Fruit fly (Drosophila melanogaster) whole organism, embryonic: ENCODE results near the gene CG34176.
A peak's percentile ranks its signal among the peaks of the same experiment; 100 is the strongest.

Experiments
- Asciz ChIP-seq: fragments of 200-800 bp; sonication (Bioruptor generic); optimal IDR thresholded peaks from 2 replicates; lab custom pipeline; 2017; ENCODE audit warnings: missing biosample characterization, mild to moderate bottlenecking, missing genetic modification characterization, missing genetic modification reagents
- Bdp1 ChIP-seq: fragments of 200-800 bp; sonication (Bioruptor generic); optimal IDR thresholded peaks from 3 replicates; lab custom pipeline; 2016; ENCODE audit warnings: missing biosample characterization, missing genetic modification characterization
- CG11504 ChIP-seq: fragments of 200-800 bp; sonication (Bioruptor generic); optimal IDR thresholded peaks from 3 replicates; lab custom pipeline; 2019; ENCODE audit warnings: missing biosample characterization, mild to moderate bottlenecking, missing genetic modification characterization, moderate library complexity
- CG12744 ChIP-seq: fragments of 200-800 bp; sonication (Bioruptor generic); optimal IDR thresholded peaks from 2 replicates; lab custom pipeline; 2016; ENCODE audit warnings: missing biosample characterization, missing genetic modification characterization
- CG13123 ChIP-seq: fragments of 200-800 bp; sonication (Bioruptor generic); optimal IDR thresholded peaks from 2 replicates; lab custom pipeline; 2016; ENCODE audit warnings: missing biosample characterization, missing genetic modification characterization
- CG13424 ChIP-seq: fragments of 200-800 bp; sonication (Bioruptor generic); optimal IDR thresholded peaks from 2 replicates; lab custom pipeline; 2019; ENCODE audit warnings: missing biosample characterization, mild to moderate bottlenecking, missing genetic modification characterization, moderate library complexity
- CG13894 ChIP-seq: fragments of 200-800 bp; sonication (Bioruptor generic); optimal IDR thresholded peaks from 3 replicates; lab custom pipeline; 2018; ENCODE audit warnings: missing biosample characterization, mild to moderate bottlenecking, missing genetic modification characterization, moderate library complexity
- CG16813 ChIP-seq: fragments of 200-800 bp; sonication (Bioruptor generic); IDR thresholded peaks from 3 replicates; pipeline ENCODE4 v1.3.6; 2022; ENCODE audit warnings: missing biosample characterization, missing genetic modification characterization; ENCODE audit not compliant: partially characterized antibody
- CG17829 ChIP-seq: fragments of 200-800 bp; optimal IDR thresholded peaks from 2 replicates; lab custom pipeline; 2019; ENCODE audit warnings: missing biosample characterization, mild to moderate bottlenecking, missing genetic modification characterization, moderate library complexity
- CG2120 ChIP-seq: fragments of 200-800 bp; sonication (Bioruptor generic); optimal IDR thresholded peaks from 3 replicates; lab custom pipeline; 2016; ENCODE audit warnings: missing biosample characterization, missing genetic modification characterization
- CG2678 ChIP-seq: fragments of 200-800 bp; sonication (Bioruptor generic); optimal IDR thresholded peaks from 3 replicates; lab custom pipeline; 2019; ENCODE audit warnings: missing biosample characterization, mild to moderate bottlenecking, missing genetic modification characterization, moderate library complexity
- CG31388 ChIP-seq: fragments of 200-800 bp; sonication (Bioruptor generic); optimal IDR thresholded peaks from 2 replicates; lab custom pipeline; 2016; ENCODE audit warnings: missing biosample characterization, missing genetic modification characterization
- CG3281 ChIP-seq: fragments of 200-800 bp; sonication (Bioruptor generic); optimal IDR thresholded peaks from 3 replicates; lab custom pipeline; 2017; ENCODE audit warnings: missing biosample characterization, mild to moderate bottlenecking, missing genetic modification characterization
- CG4282 ChIP-seq: fragments of 200-800 bp; sonication (Bioruptor generic); optimal IDR thresholded peaks from 2 replicates; lab custom pipeline; 2016; ENCODE audit warnings: missing biosample characterization, missing genetic modification characterization
- CG4360 ChIP-seq: fragments of 200-800 bp; sonication (Bioruptor generic); IDR thresholded peaks from 2 replicates; pipeline ENCODE4 v1.3.6; 2022; ENCODE audit warnings: missing biosample characterization, missing genetic modification characterization
- CG7556 ChIP-seq: fragments of 200-800 bp; sonication (Bioruptor generic); optimal IDR thresholded peaks from 2 replicates; lab custom pipeline; 2017; ENCODE audit warnings: missing biosample characterization, mild to moderate bottlenecking, missing genetic modification characterization
- CG7839 ChIP-seq: fragments of 200-800 bp; sonication (Bioruptor generic); optimal IDR thresholded peaks from 3 replicates; lab custom pipeline; 2018; ENCODE audit warnings: missing biosample characterization, mild to moderate bottlenecking, missing genetic modification characterization, moderate library complexity
- CrebB ChIP-seq: fragments of 200-800 bp; sonication (Bioruptor generic); optimal IDR thresholded peaks from 3 replicates; lab custom pipeline; 2018; ENCODE audit warnings: missing biosample characterization, mild to moderate bottlenecking, missing genetic modification characterization
- D19B ChIP-seq: fragments of 200-800 bp; sonication (Bioruptor generic); optimal IDR thresholded peaks from 2 replicates; lab custom pipeline; 2017; ENCODE audit warnings: missing biosample characterization, mild to moderate bottlenecking, missing genetic modification characterization
- Deaf1 ChIP-seq: fragments of 200-800 bp; optimal IDR thresholded peaks from 3 replicates; lab custom pipeline; 2019; ENCODE audit warnings: missing biosample characterization, mild to moderate bottlenecking, missing genetic modification characterization, moderate library complexity
- Fer1 ChIP-seq: fragments of 200-800 bp; sonication (Bioruptor generic); optimal IDR thresholded peaks from 2 replicates; lab custom pipeline; 2017; ENCODE audit warnings: missing biosample characterization, mild to moderate bottlenecking, missing genetic modification characterization
- H15 ChIP-seq: fragments of 200-800 bp; sonication (Bioruptor generic); IDR thresholded peaks from 3 replicates; pipeline ENCODE4 v1.3.6; 2022; ENCODE audit warnings: missing biosample characterization, missing genetic modification characterization
- Hmr ChIP-seq: fragments of 200-800 bp; sonication (Bioruptor generic); optimal IDR thresholded peaks from 3 replicates; lab custom pipeline; 2017; ENCODE audit warnings: mild to moderate bottlenecking, missing biosample characterization, missing genetic modification reagents, missing genetic modification characterization
- Hmx ChIP-seq: fragments of 200-800 bp; sonication (Bioruptor generic); optimal IDR thresholded peaks from 2 replicates; lab custom pipeline; 2016; ENCODE audit warnings: missing biosample characterization, missing genetic modification characterization
- Lim3 ChIP-seq: fragments of 200-800 bp; sonication (Bioruptor generic); IDR thresholded peaks from 2 replicates; pipeline ENCODE4 v1.3.6; 2022; ENCODE audit warnings: missing biosample characterization, missing genetic modification characterization
- Med ChIP-seq: fragments of 200-800 bp; sonication (Bioruptor generic); peaks from one replicate; lab custom pipeline; 2016; ENCODE audit warnings: missing biosample characterization, missing genetic modification characterization, mild to moderate bottlenecking, inconsistent platforms, moderate library complexity
- Meics ChIP-seq: fragments of 200-800 bp; sonication (Bioruptor generic); optimal IDR thresholded peaks from 2 replicates; lab custom pipeline; 2017; ENCODE audit warnings: missing biosample characterization, mild to moderate bottlenecking, missing genetic modification characterization
- Oli ChIP-seq: fragments of 200-800 bp; sonication (Bioruptor generic); optimal IDR thresholded peaks from 2 replicates; lab custom pipeline; 2018; ENCODE audit warnings: missing biosample characterization, mild to moderate bottlenecking, missing genetic modification characterization, moderate library complexity
- TFAM ChIP-seq: fragments of 200-800 bp; sonication (Bioruptor generic); optimal IDR thresholded peaks from 2 replicates; lab custom pipeline; 2017; ENCODE audit warnings: missing biosample characterization, missing genetic modification characterization, inconsistent platforms
- Xrp1 ChIP-seq: fragments of 200-800 bp; sonication (Bioruptor generic); IDR thresholded peaks from 2 replicates; pipeline ENCODE4 v1.3.6; 2022; ENCODE audit warnings: missing biosample characterization, missing genetic modification characterization
- ara ChIP-seq: fragments of 200-800 bp; sonication (Bioruptor generic); IDR thresholded peaks from 2 replicates; pipeline ENCODE4 v1.3.6; 2022; ENCODE audit warnings: missing biosample characterization, missing genetic modification characterization
- dati ChIP-seq: fragments of 200-800 bp; sonication (Bioruptor generic); IDR thresholded peaks from 2 replicates; pipeline ENCODE4 v1.3.6; 2022; ENCODE audit warnings: missing biosample characterization, missing genetic modification characterization
- eve ChIP-seq, 2 experiments: fragments of >200 bp; optimal IDR thresholded peaks; 2 replicates each; lab custom pipeline; 2017; ENCODE audit warnings: missing biosample characterization in 2 of 2, missing genetic modification characterization in 2 of 2
- eyg ChIP-seq: fragments of 200-800 bp; sonication (Bioruptor generic); optimal IDR thresholded peaks from 3 replicates; lab custom pipeline; 2016; ENCODE audit warnings: missing biosample characterization, missing genetic modification characterization
- fd102C ChIP-seq: fragments of 200-800 bp; sonication (Bioruptor generic); optimal IDR thresholded peaks from 2 replicates; lab custom pipeline; 2018; ENCODE audit warnings: missing biosample characterization, mild to moderate bottlenecking, missing genetic modification characterization, moderate library complexity
- gem ChIP-seq: fragments of 200-800 bp; sonication (Bioruptor generic); optimal IDR thresholded peaks from 2 replicates; lab custom pipeline; 2019; ENCODE audit warnings: missing biosample characterization, mild to moderate bottlenecking, missing genetic modification characterization, moderate library complexity
- grau ChIP-seq: fragments of 200-800 bp; optimal IDR thresholded peaks from 3 replicates; lab custom pipeline; 2019; ENCODE audit warnings: missing biosample characterization, mild to moderate bottlenecking, missing genetic modification characterization, moderate library complexity
- hb ChIP-seq: fragments of 200-800 bp; sonication (Bioruptor generic); IDR thresholded peaks from 3 replicates; pipeline ENCODE4 v1.3.6; 2022; ENCODE audit warnings: missing biosample characterization, missing genetic modification characterization; ENCODE audit not compliant: partially characterized antibody
- kay ChIP-seq: fragments of 200-800 bp; sonication (Bioruptor generic); optimal IDR thresholded peaks from 2 replicates; lab custom pipeline; 2016; ENCODE audit warnings: missing biosample characterization, missing genetic modification characterization
- kni ChIP-seq: fragments of 200-800 bp; sonication (Bioruptor generic); optimal IDR thresholded peaks from 3 replicates; lab custom pipeline; 2017; ENCODE audit warnings: mild to moderate bottlenecking, missing biosample characterization, missing genetic modification reagents, missing genetic modification characterization
- lab ChIP-seq: fragments of 200-800 bp; sonication (Bioruptor generic); optimal IDR thresholded peaks from 3 replicates; lab custom pipeline; 2017; ENCODE audit warnings: missing biosample characterization, missing genetic modification characterization, mild to moderate bottlenecking, moderate library complexity, missing genetic modification reagents
- lov ChIP-seq, 2 experiments: fragments of 200-800 bp in 1 of 2; fragments of >200 bp in 1 of 2; sonication (Bioruptor generic) in 1 of 2; IDR thresholded peaks in 1 of 2; optimal IDR thresholded peaks in 1 of 2; 2 replicates in 1 of 2; 3 replicates in 1 of 2; pipeline versions ENCODE4 v1.3.6 to Lab custom; 2017 to 2022; ENCODE audit warnings: missing biosample characterization in 1 of 2, missing genetic modification characterization in 1 of 2
- pan ChIP-seq, 4 experiments: fragments of >200 bp in 3 of 4; fragments of 200-800 bp in 1 of 4; sonication (Bioruptor generic) in 1 of 4; optimal IDR thresholded peaks in 3 of 4; IDR thresholded peaks in 1 of 4; 2 replicates each; pipeline versions ENCODE4 v1.3.6 to Lab custom; 2017 to 2022; ENCODE audit warnings: missing biosample characterization in 2 of 4, missing genetic modification characterization in 2 of 4, mixed read lengths in 1 of 4
- prd ChIP-seq, 3 experiments: fragments of >200 bp in 2 of 3; fragments of 200-800 bp in 1 of 3; sonication (Bioruptor generic) in 1 of 3; optimal IDR thresholded peaks in 2 of 3; IDR thresholded peaks in 1 of 3; 2 replicates in 2 of 3; 3 replicates in 1 of 3; pipeline versions ENCODE4 v1.3.6 to Lab custom; 2017 to 2022; ENCODE audit warnings: missing biosample characterization in 1 of 3, missing genetic modification characterization in 1 of 3
- repo ChIP-seq: fragments of 200-800 bp; sonication (Bioruptor generic); optimal IDR thresholded peaks from 2 replicates; lab custom pipeline; 2016; ENCODE audit warnings: missing biosample characterization, missing genetic modification characterization
- row ChIP-seq: fragments of 200-800 bp; sonication (Bioruptor generic); IDR thresholded peaks from 3 replicates; pipeline ENCODE4 v1.3.6; 2022; ENCODE audit warnings: missing biosample characterization, missing genetic modification characterization
- sens ChIP-seq: fragments of 200-800 bp; sonication (Bioruptor generic); peaks from one replicate; lab custom pipeline; 2016; ENCODE audit warnings: missing biosample characterization, missing genetic modification characterization
- slbo ChIP-seq: fragments of 200-800 bp; sonication (Bioruptor generic); IDR thresholded peaks from 2 replicates; pipeline ENCODE4 v1.3.6; 2022; ENCODE audit warnings: missing biosample characterization, missing genetic modification characterization
- zen2 ChIP-seq: fragments of 200-800 bp; sonication (Bioruptor generic); IDR thresholded peaks from 3 replicates; pipeline ENCODE4 v1.3.6; 2022; ENCODE audit warnings: missing biosample characterization, missing genetic modification characterization; ENCODE audit not compliant: partially characterized antibody

Gene CG34176

dm6 chr2L:4019198-4019597, 15.3 kb downstream of the CG34176 start (continued):
- TF ChIP-seq slbo, result peak; percentile 27; the same call in 1 of the 2 replicates
- peak; percentile 2 for TF ChIP-seq CG7839 (tag; lab: Kevin White, UChicago)
- peak; percentile 1 for TF ChIP-seq CG13424 (tag; lab: Kevin White, UChicago)
- no peak for TF ChIP-seq Xrp1
- peak; percentile 26 for TF ChIP-seq lab (GFP tag; lab: Kevin White, UChicago)
- peak in 1 of 2 experiments; percentile 36 for TF ChIP-seq eve (GFP tag; optimal IDR thresholded peaks at IDR 0.05; lab: Kevin White, UChicago)
- TF ChIP-seq CG2678 (tag; lab: Kevin White, UChicago), result peak; percentile 43
- no peak for TF ChIP-seq CG13123 (GFP tag; lab: Kevin White, UChicago)
- no peak for TF ChIP-seq hb
- TF ChIP-seq repo (GFP tag; lab: Kevin White, UChicago), result no peak
- TF ChIP-seq CG17829 (tag; lab: Kevin White, UChicago), result no peak
- peak; percentile 57 for TF ChIP-seq sens (GFP tag; lab: Kevin White, UChicago)
- TF ChIP-seq zen2 (GFP tag; lab: Robert Waterston, UW), result no peak
- no peak for TF ChIP-seq CG4282 (GFP tag; lab: Kevin White, UChicago)
- TF ChIP-seq Meics (GFP tag; lab: Kevin White, UChicago), result peak; percentile 14
- TF ChIP-seq kni (GFP tag; lab: Kevin White, UChicago), result no peak
- no peak for TF ChIP-seq TFAM (GFP tag; lab: Kevin White, UChicago)
- TF ChIP-seq D19B (GFP tag; lab: Kevin White, UChicago), result no peak
- peak; percentile 59 for TF ChIP-seq row (GFP tag; lab: Robert Waterston, UW)
- TF ChIP-seq dati (GFP tag; lab: Robert Waterston, UW), result no peak
- TF ChIP-seq CG31388, result no peak
- TF ChIP-seq Hmx (GFP tag; lab: Kevin White, UChicago), result no peak
- TF ChIP-seq Bdp1 (GFP tag; lab: Kevin White, UChicago), result no peak
- no peak for TF ChIP-seq Asciz
- TF ChIP-seq Hmr (GFP tag; lab: Kevin White, UChicago), result peak; percentile 20
- no peak for TF ChIP-seq pan (optimal IDR thresholded peaks at IDR 0.05; lab: Kevin White, UChicago)
- peak in 1 of 2 experiments; percentile 27 for TF ChIP-seq pan (GFP tag; optimal IDR thresholded peaks at IDR 0.05 in 1 of 2, IDR thresholded peaks at IDR 0.05 in 1 of 2)
- peak; percentile 14 for TF ChIP-seq Oli (tag; lab: Kevin White, UChicago)
- no peak for TF ChIP-seq kay (GFP tag; lab: Kevin White, UChicago)
- no peak for TF ChIP-seq CG16813
- TF ChIP-seq CrebB (tag; lab: Kevin White, UChicago), result no peak
- no peak for TF ChIP-seq CG13894 (tag; lab: Kevin White, UChicago)
- peak; percentile 19 for TF ChIP-seq CG11504 (tag; lab: Kevin White, UChicago)
- TF ChIP-seq fd102C (GFP tag; lab: Kevin White, UChicago), result no peak
- TF ChIP-seq ara (GFP tag; lab: Robert Waterston, UW), result no peak
- peak; percentile 3 for TF ChIP-seq grau
- TF ChIP-seq Fer1 (GFP tag; lab: Kevin White, UChicago), result peak; percentile 22
- TF ChIP-seq CG2120 (GFP tag; lab: Kevin White, UChicago), result peak; percentile 58
- no peak for TF ChIP-seq lov (optimal IDR thresholded peaks at IDR 0.05; lab: Kevin White, UChicago)
- TF ChIP-seq lov (GFP tag; IDR thresholded peaks at IDR 0.05; lab: Robert Waterston, UW), result no peak
- TF ChIP-seq eyg (GFP tag; lab: Kevin White, UChicago), result no peak
- TF ChIP-seq Lim3 (GFP tag; lab: Robert Waterston, UW), result no peak
- TF ChIP-seq gem (tag; lab: Kevin White, UChicago), result peak; percentile 23
- TF ChIP-seq H15 (GFP tag; lab: Robert Waterston, UW), result no peak
- no peak for TF ChIP-seq CG4360
- peak; percentile 58 for TF ChIP-seq Med (GFP tag; lab: Kevin White, UChicago)
- TF ChIP-seq CG12744 (GFP tag; lab: Kevin White, UChicago), result no peak
- TF ChIP-seq prd (optimal IDR thresholded peaks at IDR 0.05; lab: Kevin White, UChicago), result no peak
- TF ChIP-seq prd (GFP tag; IDR thresholded peaks at IDR 0.05; lab: Robert Waterston, UW), result 0 out of 3 replicates have a peak, but pooled peaks have one; percentile 29
- TF ChIP-seq CG3281 (GFP tag; lab: Kevin White, UChicago), result peak; percentile 3
- TF ChIP-seq Deaf1 (tag; lab: Kevin White, UChicago), result no peak
- TF ChIP-seq CG7556 (GFP tag; lab: Kevin White, UChicago), result peak; percentile 33
